Worm (Caenorhabditis elegans): Measurements from ENCODE around the gene pph-6.
"Not testable (repeated sequence)": the region's sequence is repeated elsewhere in the genome, so short reads cannot be mapped to it uniquely, and the experiment has no call there.

pph-6 gene

DNA sequence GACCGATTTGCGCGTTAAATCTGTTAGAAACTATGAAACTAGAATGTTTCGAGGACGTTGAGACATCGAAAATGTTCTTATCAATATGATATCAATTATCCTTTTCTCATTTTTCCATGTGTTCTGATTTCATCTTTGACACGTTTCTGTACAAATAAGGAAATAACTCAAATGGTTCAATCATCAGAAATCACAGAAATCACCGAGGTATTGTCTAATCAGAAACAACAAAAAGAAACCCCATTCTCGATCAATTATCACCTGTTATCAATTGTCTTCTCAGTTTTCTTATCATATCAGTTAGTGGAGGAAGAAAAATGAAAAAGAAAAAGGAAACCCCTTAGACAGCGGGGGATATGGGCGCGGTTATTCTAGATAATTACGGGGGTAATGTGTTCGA is 26.4 kb upstream of the pph-6 start:
- TF ChIP-seq unc-120 (tag; optimal IDR thresholded peaks at IDR 0.05; ENCODE audit: poor library complexity, severe bottlenecking) = no peak
- TF ChIP-seq sptf-1 (tag; optimal IDR thresholded peaks at IDR 0.05) = no peak
- no peak for TF ChIP-seq lin-13 (tag; optimal IDR thresholded peaks at IDR 0.05)
- TF ChIP-seq snpc-4 (tag; optimal IDR thresholded peaks at IDR 0.05) = no peak
- no peak for TF ChIP-seq unc-62 (GFP tag; optimal IDR thresholded peaks at IDR 0.05)
- no peak for TF ChIP-seq ceh-83 (GFP tag; optimal IDR thresholded peaks at IDR 0.05)
- TF ChIP-seq elt-1 (tag; optimal IDR thresholded peaks at IDR 0.05; ENCODE audit: borderline replicate concordance, insufficient read depth) = no peak
- TF ChIP-seq sem-2 (GFP tag; optimal IDR thresholded peaks at IDR 0.05) = no peak
- no peak for TF ChIP-seq ceh-43 (GFP tag; optimal IDR thresholded peaks at IDR 0.05)
- TF ChIP-seq ces-1 (GFP tag; optimal IDR thresholded peaks at IDR 0.05) = no peak
- TF ChIP-seq ceh-39 (tag; optimal IDR thresholded peaks at IDR 0.05) = no peak

DNA sequence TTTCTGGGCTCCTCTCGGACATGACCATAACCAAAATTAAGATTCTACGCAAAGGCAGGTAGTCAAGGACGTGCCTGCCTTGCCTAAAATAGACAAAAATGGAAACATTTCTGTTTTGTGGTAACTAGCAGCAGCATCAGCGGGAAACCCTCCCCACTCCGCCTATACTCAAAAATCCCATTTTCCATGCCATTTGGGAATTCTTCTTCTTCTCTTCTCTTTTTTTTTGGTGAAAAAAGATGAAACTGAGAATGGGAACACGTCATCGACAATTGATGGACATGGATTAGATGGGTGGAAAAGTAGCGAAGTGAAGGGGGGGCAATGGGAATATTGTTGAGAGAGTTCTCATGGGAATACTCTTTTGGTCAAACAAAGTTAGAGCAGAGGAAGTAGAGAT is 24.4 kb upstream of the pph-6 start:
- TF ChIP-seq unc-120 (tag; optimal IDR thresholded peaks at IDR 0.05; ENCODE audit: poor library complexity, severe bottlenecking) = no peak
- no peak for TF ChIP-seq lsy-2 (tag; optimal IDR thresholded peaks at IDR 0.05)
- no peak for TF ChIP-seq nhr-28 (tag; optimal IDR thresholded peaks at IDR 0.05)
- no peak for TF ChIP-seq M03D4.4 (tag; optimal IDR thresholded peaks at IDR 0.05)
- TF ChIP-seq nhr-12 (tag; optimal IDR thresholded peaks at IDR 0.05) = no peak
- no peak for TF ChIP-seq hlh-1 (tag; optimal IDR thresholded peaks at IDR 0.05)
- TF ChIP-seq ceh-43 (GFP tag; optimal IDR thresholded peaks at IDR 0.05) = no peak
- no peak for TF ChIP-seq ceh-83 (GFP tag; optimal IDR thresholded peaks at IDR 0.05)
- no peak for TF ChIP-seq unc-62 (GFP tag; optimal IDR thresholded peaks at IDR 0.05)
- TF ChIP-seq drap-1 (GFP tag; optimal IDR thresholded peaks at IDR 0.05) = no peak
- no peak for TF ChIP-seq zip-8 (tag; optimal IDR thresholded peaks at IDR 0.05)

DNA sequence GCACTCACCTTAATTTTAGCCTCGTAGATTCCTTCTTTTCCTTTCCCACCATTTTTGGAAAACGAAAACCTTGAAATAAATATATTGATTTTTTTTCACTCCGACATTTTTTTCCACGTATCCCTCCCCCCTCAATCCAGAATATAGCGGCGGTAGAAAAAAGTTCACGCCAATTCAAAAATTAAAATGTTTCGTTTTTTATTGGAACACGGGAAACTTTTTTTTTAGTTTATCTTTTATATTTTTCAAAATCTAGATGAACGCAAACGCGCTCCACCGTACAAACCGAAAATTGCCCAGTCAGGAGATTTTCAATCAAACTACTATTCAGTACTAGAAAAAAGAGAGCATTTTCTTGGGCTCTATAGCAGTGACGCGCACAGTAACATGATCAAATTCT is 17.4 kb upstream of the pph-6 start, which contains the start of gene spe-41:
TSS of gene spe-41 (minus strand) at position 72 of the 400 bp plus-strand sequence.
- no peak for TF ChIP-seq zip-8 (tag; optimal IDR thresholded peaks at IDR 0.05)
- TF ChIP-seq lsy-2 (tag; optimal IDR thresholded peaks at IDR 0.05) = no peak
- TF ChIP-seq unc-120 (tag; optimal IDR thresholded peaks at IDR 0.05; ENCODE audit: poor library complexity, severe bottlenecking) = no peak
- no peak for TF ChIP-seq sem-2 (GFP tag; optimal IDR thresholded peaks at IDR 0.05)
- TF ChIP-seq nhr-2 (tag; optimal IDR thresholded peaks at IDR 0.05) = no peak
- TF ChIP-seq elt-3 (tag; optimal IDR thresholded peaks at IDR 0.05) = no peak
- no peak for TF ChIP-seq tbx-8 (GFP tag; optimal IDR thresholded peaks at IDR 0.05)
- no peak for TF ChIP-seq lin-13 (tag; optimal IDR thresholded peaks at IDR 0.05)
- TF ChIP-seq flh-1 (GFP tag; optimal IDR thresholded peaks at IDR 0.05) = no peak
- no peak for TF ChIP-seq nhr-28 (tag; optimal IDR thresholded peaks at IDR 0.05)
- TF ChIP-seq pha-4 (tag; optimal IDR thresholded peaks at IDR 0.05) = no peak
- no peak for TF ChIP-seq hlh-1 (tag; optimal IDR thresholded peaks at IDR 0.05)
- no peak for TF ChIP-seq ceh-39 (tag; optimal IDR thresholded peaks at IDR 0.05)
- no peak for TF ChIP-seq bed-3 (GFP tag; optimal IDR thresholded peaks at IDR 0.05)
- TF ChIP-seq mls-2 (tag; optimal IDR thresholded peaks at IDR 0.05) = no peak
- TF ChIP-seq nhr-12 (tag; optimal IDR thresholded peaks at IDR 0.05) = no peak
- TF ChIP-seq ces-1 (GFP tag; optimal IDR thresholded peaks at IDR 0.05) = no peak
- TF ChIP-seq nhr-76 (tag; optimal IDR thresholded peaks at IDR 0.05) = no peak
- no peak for TF ChIP-seq lin-32 (GFP tag; optimal IDR thresholded peaks at IDR 0.05)

DNA sequence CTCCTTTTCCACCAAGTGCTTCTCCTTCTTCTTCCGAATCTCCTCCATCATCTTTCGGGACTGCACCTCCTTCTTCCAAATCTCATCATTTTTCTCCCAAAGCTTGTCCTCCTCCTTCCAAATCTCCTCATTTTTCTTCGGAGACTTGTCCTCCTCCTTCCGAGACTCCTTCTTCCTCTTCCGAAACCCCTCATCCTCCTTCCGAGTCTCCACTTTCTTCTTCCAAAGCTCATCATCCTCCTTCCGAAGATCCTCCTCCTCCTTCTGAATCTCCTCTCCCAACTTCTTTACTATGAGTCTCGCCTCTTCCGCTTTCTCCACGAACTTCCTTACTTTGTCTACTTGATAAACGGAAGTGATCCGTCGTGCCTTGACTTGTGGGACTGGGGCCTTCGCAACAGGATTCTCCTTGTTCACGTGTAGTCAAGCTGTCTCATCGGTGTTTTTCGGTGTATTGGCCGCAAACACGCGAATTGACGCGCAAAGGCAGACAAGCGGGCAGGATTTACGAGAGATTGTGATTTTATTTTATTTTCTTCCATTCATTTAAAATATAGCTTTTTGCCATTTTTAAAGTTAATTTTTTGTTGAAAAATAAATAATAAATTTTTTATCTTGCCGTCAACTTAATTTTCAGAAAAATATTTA is 8.8 kb upstream of the pph-6 start, which contains the start of the genes K01A11.3 and C34C12.12:
TSS of gene K01A11.3 (minus strand) at position 51 of the 648 bp plus-strand sequence.
TSS of gene C34C12.12 (plus strand) at position 632 of the 648 bp plus-strand sequence.
- TF ChIP-seq mep-1 (tag; optimal IDR thresholded peaks at IDR 0.05) = no peak

DNA sequence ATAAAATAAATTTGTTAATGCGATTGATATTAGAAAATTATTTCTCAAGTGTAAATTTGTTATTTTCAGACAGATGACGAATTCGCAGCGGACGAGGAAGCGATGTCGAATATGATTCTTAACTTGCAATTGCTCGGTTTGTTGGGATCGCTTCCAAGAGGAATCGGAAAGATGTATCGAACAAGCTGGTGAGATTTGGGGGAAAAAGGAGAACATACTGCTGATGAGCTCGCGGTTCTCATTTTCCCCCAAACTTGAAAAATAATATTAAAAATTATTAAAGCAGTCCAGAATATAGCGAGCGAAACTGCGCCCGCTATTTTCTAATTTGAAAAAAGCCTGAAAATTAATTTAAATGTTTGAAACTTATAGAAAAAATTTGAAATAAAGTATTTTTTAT is 8.0 kb upstream of the pph-6 start, which contains the start of gene C34C12.2:
TSS of gene C34C12.2 (plus strand) at position 301 of the 400 bp plus-strand sequence.
- not testable (repeated sequence) for TF ChIP-seq zip-8 (tag; optimal IDR thresholded peaks at IDR 0.05); drap-1 (GFP tag; optimal IDR thresholded peaks at IDR 0.05); blmp-1 (tag; optimal IDR thresholded peaks at IDR 0.05)

DNA sequence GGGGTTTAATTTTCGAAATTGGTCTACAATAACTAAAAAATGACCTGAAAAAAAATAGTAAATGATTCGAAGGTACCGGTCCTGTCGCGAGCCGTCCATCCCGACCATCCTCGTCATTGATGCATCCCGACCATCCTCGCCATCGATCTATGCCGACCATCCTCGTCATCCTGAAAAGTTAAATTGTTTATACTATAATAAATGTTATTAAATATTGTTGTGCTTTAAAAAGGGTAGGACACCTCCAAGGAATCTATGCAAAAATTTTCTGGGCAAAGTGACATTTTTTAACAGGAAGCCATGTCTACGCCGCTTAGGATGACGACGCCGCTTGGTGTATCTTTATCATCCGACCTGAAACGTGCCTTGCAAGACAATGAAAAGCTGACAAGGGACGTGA is 7.5 kb upstream of the pph-6 start, which contains the start of gene C34C12.1:
TSS of gene C34C12.1 (plus strand) at position 301 of the 400 bp plus-strand sequence.
- not testable (repeated sequence) for TF ChIP-seq drap-1, sem-2, flh-1 (GFP tag; optimal IDR thresholded peaks at IDR 0.05)

Data from whole organism, mixed stage, embryonic.